Fruit fly (Drosophila melanogaster) whole organism, embryonic: Measurements from ENCODE around the gene LSm3.

Experiments
- ATbp ChIP-seq: fragments of 200-800 bp; sonication (Bioruptor generic); optimal IDR thresholded peaks from 2 replicates; lab custom pipeline; 2017; ENCODE audit warnings: missing biosample characterization, mild to moderate bottlenecking, missing genetic modification characterization, missing genetic modification reagents
- Adf1 ChIP-seq: fragments of 200-800 bp; sonication (Bioruptor generic); IDR thresholded peaks from 2 replicates; pipeline ENCODE4 v1.3.6; 2022; ENCODE audit warnings: missing biosample characterization, missing genetic modification characterization
- Atf-2 ChIP-seq: fragments of 200-800 bp; sonication (Bioruptor generic); optimal IDR thresholded peaks from 2 replicates; lab custom pipeline; 2016; ENCODE audit warnings: missing biosample characterization, missing genetic modification characterization
- BtbVII ChIP-seq: fragments of 200-800 bp; sonication (Bioruptor generic); optimal IDR thresholded peaks from 3 replicates; lab custom pipeline; 2017; ENCODE audit warnings: missing biosample characterization, mild to moderate bottlenecking, missing genetic modification characterization
- C15 ChIP-seq: fragments of 200-800 bp; sonication (Bioruptor generic); IDR thresholded peaks from 3 replicates; pipeline ENCODE4 v1.3.6; 2022; ENCODE audit warnings: missing biosample characterization, missing genetic modification characterization
- CG10274 ChIP-seq: fragments of 200-800 bp; sonication (Bioruptor generic); optimal IDR thresholded peaks from 3 replicates; lab custom pipeline; 2017; ENCODE audit warnings: missing biosample characterization, mild to moderate bottlenecking, missing genetic modification characterization
- CG10543 ChIP-seq: fragments of 200-800 bp; sonication (Bioruptor generic); optimal IDR thresholded peaks from 3 replicates; lab custom pipeline; 2017; ENCODE audit warnings: missing biosample characterization, mild to moderate bottlenecking, missing genetic modification characterization, moderate library complexity
- CG10654 ChIP-seq: fragments of 200-800 bp; sonication (Bioruptor generic); optimal IDR thresholded peaks from 2 replicates; lab custom pipeline; 2016; ENCODE audit warnings: missing biosample characterization, missing genetic modification characterization
- CG12071 ChIP-seq: fragments of 200-800 bp; sonication (Bioruptor generic); optimal IDR thresholded peaks from 3 replicates; lab custom pipeline; 2018; ENCODE audit warnings: missing biosample characterization, mild to moderate bottlenecking, missing genetic modification characterization
- CG15514 ChIP-seq: fragments of 200-800 bp; sonication (Bioruptor generic); optimal IDR thresholded peaks from 3 replicates; lab custom pipeline; 2017; ENCODE audit warnings: missing biosample characterization, missing genetic modification characterization, mild to moderate bottlenecking, moderate library complexity, missing genetic modification reagents
- CG15601 ChIP-seq: fragments of 200-800 bp; sonication (Bioruptor generic); optimal IDR thresholded peaks from 3 replicates; lab custom pipeline; 2019; ENCODE audit warnings: missing biosample characterization, mild to moderate bottlenecking, missing genetic modification characterization, moderate library complexity
- CG3281 ChIP-seq: fragments of 200-800 bp; sonication (Bioruptor generic); optimal IDR thresholded peaks from 3 replicates; lab custom pipeline; 2017; ENCODE audit warnings: missing biosample characterization, mild to moderate bottlenecking, missing genetic modification characterization
- CG3407 ChIP-seq: fragments of 200-800 bp; sonication (Bioruptor generic); optimal IDR thresholded peaks from 2 replicates; lab custom pipeline; 2018; ENCODE audit warnings: missing biosample characterization, mild to moderate bottlenecking, missing genetic modification characterization
- CG3995 ChIP-seq: fragments of 200-800 bp; sonication (Bioruptor generic); optimal IDR thresholded peaks from 3 replicates; lab custom pipeline; 2016; ENCODE audit warnings: missing biosample characterization, missing genetic modification characterization
- CG4328 ChIP-seq: fragments of 200-800 bp; sonication (Bioruptor generic); optimal IDR thresholded peaks from 3 replicates; lab custom pipeline; 2017; ENCODE audit warnings: missing biosample characterization, missing genetic modification reagents, missing genetic modification characterization
- CG5180 ChIP-seq: fragments of 200-800 bp; sonication (Bioruptor generic); optimal IDR thresholded peaks from 3 replicates; lab custom pipeline; 2017; ENCODE audit warnings: missing biosample characterization, missing genetic modification characterization, mild to moderate bottlenecking, moderate library complexity, missing genetic modification reagents
- CG7372 ChIP-seq: fragments of 200-800 bp; sonication (Bioruptor generic); IDR thresholded peaks from 2 replicates; pipeline ENCODE4 v1.3.6; 2022; ENCODE audit warnings: missing biosample characterization, missing genetic modification characterization
- CG7839 ChIP-seq: fragments of 200-800 bp; sonication (Bioruptor generic); optimal IDR thresholded peaks from 3 replicates; lab custom pipeline; 2018; ENCODE audit warnings: missing biosample characterization, mild to moderate bottlenecking, missing genetic modification characterization, moderate library complexity
- CG7928 ChIP-seq: fragments of 200-800 bp; sonication (Bioruptor generic); optimal IDR thresholded peaks from 2 replicates; lab custom pipeline; 2017; ENCODE audit warnings: missing biosample characterization, mild to moderate bottlenecking, missing genetic modification characterization
- CG8281 ChIP-seq: fragments of 200-800 bp; sonication (Bioruptor generic); optimal IDR thresholded peaks from 2 replicates; lab custom pipeline; 2018; ENCODE audit warnings: missing biosample characterization, mild to moderate bottlenecking, missing genetic modification characterization, moderate library complexity
- CG8944 ChIP-seq: fragments of 200-800 bp; sonication (Bioruptor generic); optimal IDR thresholded peaks from 3 replicates; lab custom pipeline; 2016; ENCODE audit warnings: missing biosample characterization, missing genetic modification characterization
- Chrac-16 ChIP-seq: fragments of 200-800 bp; sonication (Bioruptor generic); optimal IDR thresholded peaks from 3 replicates; lab custom pipeline; 2016; ENCODE audit warnings: missing biosample characterization, missing genetic modification characterization
- CrebB ChIP-seq: fragments of 200-800 bp; sonication (Bioruptor generic); optimal IDR thresholded peaks from 3 replicates; lab custom pipeline; 2018; ENCODE audit warnings: missing biosample characterization, mild to moderate bottlenecking, missing genetic modification characterization
- D ChIP-seq, 2 experiments: fragments of 200-800 bp in 1 of 2; fragments of >200 bp in 1 of 2; sonication (Bioruptor generic) in 1 of 2; optimal IDR thresholded peaks; 2 replicates in 1 of 2; 3 replicates in 1 of 2; lab custom pipeline; 2017; ENCODE audit warnings: mild to moderate bottlenecking in 1 of 2, missing biosample characterization in 1 of 2, missing genetic modification characterization in 1 of 2, missing genetic modification reagents in 1 of 2
- Dad ChIP-seq: fragments of 200-800 bp; sonication (Bioruptor generic); optimal IDR thresholded peaks from 3 replicates; lab custom pipeline; 2016; ENCODE audit warnings: missing biosample characterization, missing genetic modification characterization
- Dek ChIP-seq: fragments of 200-800 bp; sonication (Bioruptor generic); optimal IDR thresholded peaks from 3 replicates; lab custom pipeline; 2019; ENCODE audit warnings: missing biosample characterization, mild to moderate bottlenecking, missing genetic modification characterization, moderate library complexity
- Ets65A ChIP-seq: fragments of 200-800 bp; sonication (Bioruptor generic); peaks from one replicate; lab custom pipeline; 2016; ENCODE audit warnings: missing biosample characterization, missing genetic modification characterization
- HHEX ChIP-seq: fragments of 200-800 bp; sonication (Bioruptor generic); optimal IDR thresholded peaks from 3 replicates; lab custom pipeline; 2017; ENCODE audit warnings: missing biosample characterization, mild to moderate bottlenecking, missing genetic modification characterization, missing genetic modification reagents
- HmgD ChIP-seq: fragments of 200-800 bp; sonication (Bioruptor generic); optimal IDR thresholded peaks from 3 replicates; lab custom pipeline; 2016; ENCODE audit warnings: missing biosample characterization, missing genetic modification characterization
- Med ChIP-seq: fragments of 200-800 bp; sonication (Bioruptor generic); peaks from one replicate; lab custom pipeline; 2016; ENCODE audit warnings: missing biosample characterization, missing genetic modification characterization, mild to moderate bottlenecking, inconsistent platforms, moderate library complexity
- Optix ChIP-seq: fragments of 200-800 bp; sonication (Bioruptor generic); IDR thresholded peaks from 3 replicates; pipeline ENCODE4 v1.3.6; 2022; ENCODE audit warnings: missing biosample characterization, missing genetic modification characterization
- Pdp1 ChIP-seq, 2 experiments: fragments of 200-800 bp; sonication (Bioruptor generic); optimal IDR thresholded peaks; 3 replicates each; lab custom pipeline; 2016; ENCODE audit warnings: missing biosample characterization in 2 of 2, missing genetic modification characterization in 2 of 2, mild to moderate bottlenecking in 1 of 2, moderate library complexity in 1 of 2
- Sox100B ChIP-seq: fragments of 200-800 bp; sonication (Bioruptor generic); optimal IDR thresholded peaks from 3 replicates; lab custom pipeline; 2018; ENCODE audit warnings: missing biosample characterization, mild to moderate bottlenecking, missing genetic modification characterization
- bsh ChIP-seq, 2 experiments: fragments of 200-800 bp; sonication (Bioruptor generic); optimal IDR thresholded peaks; 2 replicates each; lab custom pipeline; 2017 to 2018; ENCODE audit warnings: mild to moderate bottlenecking in 2 of 2, missing biosample characterization in 2 of 2, missing genetic modification characterization in 2 of 2, moderate library complexity in 1 of 2
- cad ChIP-seq: fragments of >200 bp; optimal IDR thresholded peaks from 2 replicates; lab custom pipeline; 2017; ENCODE audit warnings: missing biosample characterization, missing genetic modification characterization
- cato ChIP-seq: fragments of 200-800 bp; sonication (Bioruptor generic); optimal IDR thresholded peaks from 2 replicates; lab custom pipeline; 2016; ENCODE audit warnings: missing biosample characterization, missing genetic modification characterization, borderline replicate concordance
- danr ChIP-seq: fragments of 200-800 bp; sonication (Bioruptor generic); IDR thresholded peaks from 2 replicates; pipeline ENCODE4 v1.3.6; 2022; ENCODE audit warnings: missing biosample characterization, missing genetic modification characterization
- dpn ChIP-seq, 2 experiments: fragments of 200-800 bp; sonication (Bioruptor generic); optimal IDR thresholded peaks; 3 replicates each; lab custom pipeline; 2016; ENCODE audit warnings: missing biosample characterization in 2 of 2, missing genetic modification characterization in 2 of 2
- eve ChIP-seq, 2 experiments: fragments of >200 bp; optimal IDR thresholded peaks; 2 replicates each; lab custom pipeline; 2017; ENCODE audit warnings: missing biosample characterization in 2 of 2, missing genetic modification characterization in 2 of 2
- eyg ChIP-seq: fragments of 200-800 bp; sonication (Bioruptor generic); optimal IDR thresholded peaks from 3 replicates; lab custom pipeline; 2016; ENCODE audit warnings: missing biosample characterization, missing genetic modification characterization
- fd3F ChIP-seq: fragments of 200-800 bp; sonication (Bioruptor generic); optimal IDR thresholded peaks from 2 replicates; lab custom pipeline; 2018; ENCODE audit warnings: missing biosample characterization, mild to moderate bottlenecking, missing genetic modification characterization, moderate library complexity
- gro ChIP-seq: fragments of 200-800 bp; sonication (Bioruptor generic); optimal IDR thresholded peaks from 2 replicates; lab custom pipeline; 2016; ENCODE audit warnings: missing biosample characterization, missing genetic modification characterization
- gsb ChIP-seq: fragments of 200-800 bp; sonication (Bioruptor generic); IDR thresholded peaks from 2 replicates; pipeline ENCODE4 v1.3.6; 2022; ENCODE audit warnings: missing biosample characterization, missing genetic modification characterization
- lmd ChIP-seq: fragments of 200-800 bp; sonication (Bioruptor generic); IDR thresholded peaks from 2 replicates; pipeline ENCODE4 v1.3.6; 2022; ENCODE audit warnings: missing biosample characterization, missing genetic modification characterization
- rib ChIP-seq: fragments of 200-800 bp; sonication (Bioruptor generic); IDR thresholded peaks from 2 replicates; pipeline ENCODE4 v1.3.6; 2022; ENCODE audit warnings: missing biosample characterization, missing genetic modification characterization
- sc ChIP-seq, 3 experiments: fragments of >200 bp in 2 of 3; fragments of 200-800 bp in 1 of 3; sonication (Bioruptor generic) in 1 of 3; optimal IDR thresholded peaks; 2 replicates in 2 of 3; 3 replicates in 1 of 3; lab custom pipeline; 2017; ENCODE audit warnings: mild to moderate bottlenecking in 1 of 3, missing biosample characterization in 1 of 3, missing genetic modification characterization in 1 of 3, missing genetic modification reagents in 1 of 3
- sr ChIP-seq: fragments of 200-800 bp; sonication (Bioruptor generic); IDR thresholded peaks from 3 replicates; pipeline ENCODE4 v1.3.6; 2022; ENCODE audit warnings: missing biosample characterization, missing genetic modification characterization

LSm3 gene

dm6 chr3R:24007775-24008506 lies 11.9 kb downstream of the LSm3 start (continued):
- TF ChIP-seq Med (GFP tag; lab: Kevin White, UChicago) (peak; percentile 49), cad (GFP tag; lab: Kevin White, UChicago) (no peak), CG10654 (GFP tag; lab: Kevin White, UChicago) (no peak), CG7839 (tag; lab: Kevin White, UChicago) (peak; percentile 61), cato (GFP tag; lab: Kevin White, UChicago) (no peak), sc (optimal IDR thresholded peaks at IDR 0.05; lab: Kevin White, UChicago) (no peak), sc (GFP tag; optimal IDR thresholded peaks at IDR 0.05; lab: Kevin White, UChicago) (no peak), CrebB (tag; lab: Kevin White, UChicago) (no peak), Ets65A (peak; percentile 71), ATbp (GFP tag; lab: Kevin White, UChicago) (no peak), Optix (no peak), D (optimal IDR thresholded peaks at IDR 0.05; lab: Kevin White, UChicago) (no peak), D (GFP tag; optimal IDR thresholded peaks at IDR 0.05; lab: Kevin White, UChicago) (no peak), CG4328 (no peak), dpn (GFP tag; optimal IDR thresholded peaks at IDR 0.05; lab: Kevin White, UChicago) (peak in 1 of 2 experiments; percentile 13), HHEX (GFP tag; lab: Kevin White, UChicago) (peak; percentile 8), C15 (GFP tag; lab: Robert Waterston, UW) (no peak), bsh (GFP tag; optimal IDR thresholded peaks at IDR 0.05; lab: Kevin White, UChicago) (peak in 1 of 2 experiments; percentile 1), Dek (tag; lab: Kevin White, UChicago) (peak; percentile 31), Atf-2 (no peak), CG7372 (GFP tag; lab: Robert Waterston, UW) (no peak), CG8944 (GFP tag; lab: Kevin White, UChicago) (no peak), CG3407 (no peak), CG8281 (no peak), danr (GFP tag; lab: Robert Waterston, UW) (no peak), Pdp1 (GFP tag; optimal IDR thresholded peaks at IDR 0.05; lab: Kevin White, UChicago) (peak in 1 of 2 experiments; percentile 30), CG5180 (GFP tag; lab: Kevin White, UChicago) (peak; percentile 5), Dad (GFP tag; lab: Kevin White, UChicago) (no peak), CG12071 (GFP tag; lab: Kevin White, UChicago) (no peak), CG3995 (GFP tag; lab: Kevin White, UChicago) (no peak), gro (GFP tag; lab: Kevin White, UChicago) (no peak), lmd (GFP tag; lab: Robert Waterston, UW) (no peak), CG10274 (GFP tag; lab: Kevin White, UChicago) (no peak), fd3F (GFP tag; lab: Kevin White, UChicago) (no peak), CG15514 (GFP tag; lab: Kevin White, UChicago) (no peak), CG15601 (tag; lab: Kevin White, UChicago) (no peak), CG7928 (GFP tag; lab: Kevin White, UChicago) (no peak), eve (GFP tag; optimal IDR thresholded peaks at IDR 0.05; lab: Kevin White, UChicago) (peak in 1 of 2 experiments; percentile 50), eyg (GFP tag; lab: Kevin White, UChicago) (no peak), HmgD (GFP tag; lab: Kevin White, UChicago) (no peak), Adf1 (GFP tag; lab: Robert Waterston, UW) (no peak), CG10543 (GFP tag; lab: Kevin White, UChicago) (peak; percentile 29), Sox100B (GFP tag; lab: Kevin White, UChicago) (peak; percentile 45), CG3281 (GFP tag; lab: Kevin White, UChicago) (peak; percentile 1), BtbVII (GFP tag; lab: Kevin White, UChicago) (no peak), Chrac-16 (no peak), rib (GFP tag; lab: Robert Waterston, UW) (no peak), gsb (GFP tag; lab: Robert Waterston, UW) (no peak), sr (GFP tag; lab: Robert Waterston, UW) (peak; percentile 84)
